Fruit fly (Drosophila melanogaster) whole organism, prepupa: ENCODE results near the gene ich.

Experiments
- CG15336 ChIP-seq: fragments of 200-800 bp; sonication (Bioruptor generic); IDR thresholded peaks from 2 replicates; pipeline ENCODE4 v1.3.6; 2022; ENCODE audit warnings: missing biosample characterization, missing genetic modification characterization
- CG32006 ChIP-seq: fragments of 200-800 bp; sonication (Bioruptor generic); optimal IDR thresholded peaks from 3 replicates; lab custom pipeline; 2017; ENCODE audit warnings: missing biosample characterization, mild to moderate bottlenecking, missing genetic modification characterization
- CG8119 ChIP-seq: fragments of 200-800 bp; sonication (Bioruptor generic); IDR thresholded peaks from 3 replicates; pipeline ENCODE4 v1.3.6; 2022; ENCODE audit warnings: missing biosample characterization, missing genetic modification characterization
- dsx ChIP-seq: fragments of 200-800 bp; optimal IDR thresholded peaks from 3 replicates; lab custom pipeline; 2019; ENCODE audit warnings: missing biosample characterization, mild to moderate bottlenecking, missing genetic modification characterization, moderate library complexity; ENCODE audit not compliant: poor library complexity, severe bottlenecking

DNA sequence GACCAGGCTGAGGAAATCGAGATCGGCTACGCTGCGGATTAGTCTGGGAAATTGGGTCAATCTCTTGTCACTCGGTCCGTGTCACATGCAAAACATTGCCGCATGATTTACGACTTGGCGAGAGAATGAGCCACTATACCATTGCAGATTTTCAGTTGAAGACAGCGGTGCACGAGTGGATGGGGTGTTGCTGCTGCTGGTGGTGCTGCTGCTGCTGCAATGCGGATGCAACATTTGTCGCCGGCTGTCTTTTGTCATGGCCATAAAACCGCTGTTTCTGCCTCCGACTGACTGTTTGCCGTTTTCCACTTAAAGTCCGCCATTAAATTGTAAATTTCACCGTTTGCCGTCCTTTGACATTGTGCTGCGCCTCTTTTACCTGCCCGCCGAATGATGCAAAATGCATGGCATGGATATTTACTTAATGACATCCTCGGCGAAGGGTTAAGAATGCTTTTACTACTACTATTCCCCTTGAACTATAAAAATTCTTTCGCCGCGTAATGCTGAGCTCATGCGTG is 13.3 kb upstream of the ich start:
- TF ChIP-seq CG32006 (no peak), dsx (GFP tag; lab: Kevin White, UChicago) (no peak), CG15336 (GFP tag; lab: Robert Waterston, UW) (no peak), CG8119 (GFP tag; lab: Robert Waterston, UW) (no peak)
